Fruit fly (Drosophila melanogaster) whole organism, embryonic: Measurements from ENCODE around the gene lectin-28C.

Source experiments
- Adf1 ChIP-seq: fragments of 200-800 bp; sonication (Bioruptor generic); IDR thresholded peaks from 2 replicates; pipeline ENCODE4 v1.3.6; 2022; ENCODE audit warnings: missing biosample characterization, missing genetic modification characterization
- Asciz ChIP-seq: fragments of 200-800 bp; sonication (Bioruptor generic); optimal IDR thresholded peaks from 2 replicates; lab custom pipeline; 2017; ENCODE audit warnings: missing biosample characterization, mild to moderate bottlenecking, missing genetic modification characterization, missing genetic modification reagents
- Atf6 ChIP-seq: fragments of 200-800 bp; sonication (Bioruptor generic); IDR thresholded peaks from 2 replicates; pipeline ENCODE4 v1.3.6; 2022; ENCODE audit warnings: missing biosample characterization, missing genetic modification characterization
- Awh ChIP-seq: fragments of 200-800 bp; sonication (Bioruptor generic); IDR thresholded peaks from 2 replicates; pipeline ENCODE4, ENCODE4 v1.3.6; 2022; ENCODE audit warnings: missing biosample characterization, missing genetic modification characterization
- C15 ChIP-seq: fragments of 200-800 bp; sonication (Bioruptor generic); IDR thresholded peaks from 3 replicates; pipeline ENCODE4 v1.3.6; 2022; ENCODE audit warnings: missing biosample characterization, missing genetic modification characterization
- CG10267 ChIP-seq: fragments of 200-800 bp; sonication (Bioruptor generic); optimal IDR thresholded peaks from 2 replicates; lab custom pipeline; 2018; ENCODE audit warnings: missing biosample characterization, mild to moderate bottlenecking, missing genetic modification characterization, moderate library complexity
- CG10462 ChIP-seq: fragments of 200-800 bp; sonication (Bioruptor generic); optimal IDR thresholded peaks from 2 replicates; lab custom pipeline; 2016; ENCODE audit warnings: missing biosample characterization, missing genetic modification characterization
- CG10959 ChIP-seq: fragments of 200-800 bp; sonication (Bioruptor generic); IDR thresholded peaks from 2 replicates; pipeline ENCODE4 v1.3.6; 2022; ENCODE audit warnings: missing biosample characterization, missing genetic modification characterization
- CG11085 ChIP-seq: fragments of 200-800 bp; sonication (Bioruptor generic); IDR thresholded peaks from 2 replicates; pipeline ENCODE4 v1.3.6; 2022; ENCODE audit warnings: missing biosample characterization, missing genetic modification characterization
- CG11247 ChIP-seq: fragments of 200-800 bp; sonication (Bioruptor generic); IDR thresholded peaks from 2 replicates; pipeline ENCODE4 v1.3.6; 2022; ENCODE audit warnings: missing biosample characterization, missing genetic modification characterization
- CG1233 ChIP-seq: fragments of 200-800 bp; sonication (Bioruptor generic); optimal IDR thresholded peaks from 4 replicates; lab custom pipeline; 2018; ENCODE audit warnings: missing biosample characterization, mild to moderate bottlenecking, missing genetic modification characterization
- CG14050 ChIP-seq: fragments of 200-800 bp; sonication (Bioruptor generic); IDR thresholded peaks from 3 replicates; pipeline ENCODE4 v1.3.6; 2022; ENCODE audit warnings: missing biosample characterization, missing genetic modification characterization
- CG17802 ChIP-seq: fragments of 200-800 bp; sonication (Bioruptor generic); optimal IDR thresholded peaks from 2 replicates; lab custom pipeline; 2018; ENCODE audit warnings: missing biosample characterization, mild to moderate bottlenecking, missing genetic modification characterization, moderate library complexity
- CG1832 ChIP-seq: fragments of 200-800 bp; sonication (Bioruptor generic); optimal IDR thresholded peaks from 2 replicates; lab custom pipeline; 2017; ENCODE audit warnings: missing biosample characterization, mild to moderate bottlenecking, missing genetic modification characterization, inconsistent platforms
- CG2875 ChIP-seq: fragments of 200-800 bp; sonication (Bioruptor generic); optimal IDR thresholded peaks from 2 replicates; lab custom pipeline; 2017; ENCODE audit warnings: missing biosample characterization, mild to moderate bottlenecking, missing genetic modification characterization, missing genetic modification reagents
- CG31388 ChIP-seq: fragments of 200-800 bp; sonication (Bioruptor generic); optimal IDR thresholded peaks from 2 replicates; lab custom pipeline; 2016; ENCODE audit warnings: missing biosample characterization, missing genetic modification characterization
- CG34376 ChIP-seq: fragments of 200-800 bp; sonication (Bioruptor generic); optimal IDR thresholded peaks from 2 replicates; lab custom pipeline; 2018; ENCODE audit warnings: missing biosample characterization, mild to moderate bottlenecking, missing genetic modification characterization
- CG4707 ChIP-seq: fragments of 200-800 bp; sonication (Bioruptor generic); optimal IDR thresholded peaks from 2 replicates; lab custom pipeline; 2018; ENCODE audit warnings: missing biosample characterization, mild to moderate bottlenecking, missing genetic modification characterization, moderate library complexity
- CG5180 ChIP-seq: fragments of 200-800 bp; sonication (Bioruptor generic); optimal IDR thresholded peaks from 3 replicates; lab custom pipeline; 2017; ENCODE audit warnings: missing biosample characterization, missing genetic modification characterization, mild to moderate bottlenecking, moderate library complexity, missing genetic modification reagents
- CG5245 ChIP-seq: fragments of 200-800 bp; sonication (Bioruptor generic); optimal IDR thresholded peaks from 3 replicates; lab custom pipeline; 2016; ENCODE audit warnings: missing biosample characterization, missing genetic modification characterization
- CG6813 ChIP-seq: fragments of 200-800 bp; sonication (Bioruptor generic); optimal IDR thresholded peaks from 2 replicates; lab custom pipeline; 2017; ENCODE audit warnings: missing biosample characterization, missing genetic modification characterization, mild to moderate bottlenecking, moderate library complexity, missing genetic modification reagents
- CG7928 ChIP-seq: fragments of 200-800 bp; sonication (Bioruptor generic); optimal IDR thresholded peaks from 2 replicates; lab custom pipeline; 2017; ENCODE audit warnings: missing biosample characterization, mild to moderate bottlenecking, missing genetic modification characterization
- CG9797 ChIP-seq: fragments of 200-800 bp; sonication (Bioruptor generic); optimal IDR thresholded peaks from 3 replicates; lab custom pipeline; 2018; ENCODE audit warnings: missing biosample characterization, mild to moderate bottlenecking, missing genetic modification characterization
- CG9932 ChIP-seq: fragments of 200-800 bp; sonication (Bioruptor generic); IDR thresholded peaks from 2 replicates; pipeline ENCODE4 v1.3.6; 2022; ENCODE audit warnings: missing biosample characterization, missing genetic modification characterization
- Camta ChIP-seq: fragments of 200-800 bp; sonication (Bioruptor generic); optimal IDR thresholded peaks from 2 replicates; lab custom pipeline; 2016; ENCODE audit warnings: missing biosample characterization, missing genetic modification characterization
- Deaf1 ChIP-seq: fragments of 200-800 bp; optimal IDR thresholded peaks from 3 replicates; lab custom pipeline; 2019; ENCODE audit warnings: missing biosample characterization, mild to moderate bottlenecking, missing genetic modification characterization, moderate library complexity
- Doc2 ChIP-seq: fragments of 200-800 bp; sonication (Bioruptor generic); IDR thresholded peaks from 2 replicates; pipeline ENCODE4 v1.3.6; 2022; ENCODE audit warnings: missing biosample characterization, missing genetic modification characterization
- HmgD ChIP-seq: fragments of 200-800 bp; sonication (Bioruptor generic); optimal IDR thresholded peaks from 3 replicates; lab custom pipeline; 2016; ENCODE audit warnings: missing biosample characterization, missing genetic modification characterization
- Jarid2 ChIP-seq: fragments of 200-800 bp; sonication (Bioruptor generic); optimal IDR thresholded peaks from 3 replicates; lab custom pipeline; 2017; ENCODE audit warnings: mild to moderate bottlenecking, missing biosample characterization, missing genetic modification reagents, missing genetic modification characterization
- Mes4 ChIP-seq: fragments of 200-800 bp; sonication (Bioruptor generic); optimal IDR thresholded peaks from 2 replicates; lab custom pipeline; 2016; ENCODE audit warnings: missing biosample characterization, missing genetic modification characterization
- Myb ChIP-seq: fragments of 200-800 bp; sonication (Bioruptor generic); optimal IDR thresholded peaks from 2 replicates; lab custom pipeline; 2016; ENCODE audit warnings: missing biosample characterization, missing genetic modification characterization
- NC2β ChIP-seq: fragments of 200-800 bp; sonication (Bioruptor generic); optimal IDR thresholded peaks from 2 replicates; lab custom pipeline; 2016; ENCODE audit warnings: missing biosample characterization, missing genetic modification characterization
- Nf-YA ChIP-seq: fragments of 200-800 bp; sonication (Bioruptor generic); IDR thresholded peaks from 2 replicates; pipeline ENCODE4 v1.3.6; 2022; ENCODE audit warnings: missing biosample characterization, missing genetic modification characterization
- Sox100B ChIP-seq: fragments of 200-800 bp; sonication (Bioruptor generic); optimal IDR thresholded peaks from 3 replicates; lab custom pipeline; 2018; ENCODE audit warnings: missing biosample characterization, mild to moderate bottlenecking, missing genetic modification characterization
- Taf1 ChIP-seq: fragments of 200-800 bp; sonication (Bioruptor generic); IDR thresholded peaks from 2 replicates; pipeline ENCODE4 v1.3.6; 2022; ENCODE audit warnings: missing biosample characterization, missing genetic modification characterization
- cato ChIP-seq: fragments of 200-800 bp; sonication (Bioruptor generic); optimal IDR thresholded peaks from 2 replicates; lab custom pipeline; 2016; ENCODE audit warnings: missing biosample characterization, missing genetic modification characterization, borderline replicate concordance
- gt ChIP-seq: fragments of 200-800 bp; sonication (Bioruptor generic); IDR thresholded peaks from 2 replicates; pipeline ENCODE4 v1.3.6; 2022; ENCODE audit warnings: missing biosample characterization, missing genetic modification characterization
- hkb ChIP-seq, 2 experiments: fragments of 200-800 bp in 1 of 2; fragments of >200 bp in 1 of 2; sonication (Bioruptor generic) in 1 of 2; IDR thresholded peaks in 1 of 2; optimal IDR thresholded peaks in 1 of 2; 2 replicates each; pipeline versions ENCODE4 v1.3.6 to Lab custom; 2017 to 2022; ENCODE audit warnings: missing biosample characterization in 1 of 2, missing genetic modification characterization in 1 of 2
- ind ChIP-seq: fragments of 200-800 bp; sonication (Bioruptor generic); optimal IDR thresholded peaks from 3 replicates; lab custom pipeline; 2016; ENCODE audit warnings: missing biosample characterization, missing genetic modification characterization
- mirr ChIP-seq: fragments of 200-800 bp; sonication (Bioruptor generic); optimal IDR thresholded peaks from 3 replicates; lab custom pipeline; 2018; ENCODE audit warnings: missing biosample characterization, mild to moderate bottlenecking, missing genetic modification characterization
- pita ChIP-seq: fragments of 200-800 bp; sonication (Bioruptor generic); optimal IDR thresholded peaks from 2 replicates; lab custom pipeline; 2017; ENCODE audit warnings: missing biosample characterization, mild to moderate bottlenecking, missing genetic modification characterization
- sens-2 ChIP-seq: fragments of 200-800 bp; sonication (Bioruptor generic); IDR thresholded peaks from 2 replicates; pipeline ENCODE4 v1.3.6; 2022; ENCODE audit warnings: missing biosample characterization, missing genetic modification characterization
- sima ChIP-seq: fragments of 200-800 bp; sonication (Bioruptor generic); optimal IDR thresholded peaks from 2 replicates; lab custom pipeline; 2016; ENCODE audit warnings: missing biosample characterization, missing genetic modification characterization
- sna ChIP-seq: fragments of 200-800 bp; sonication (Bioruptor generic); IDR thresholded peaks from 2 replicates; pipeline ENCODE4 v1.3.6; 2022; ENCODE audit warnings: missing biosample characterization, missing genetic modification characterization; ENCODE audit not compliant: partially characterized antibody
- unc-4 ChIP-seq: fragments of 200-800 bp; sonication (Bioruptor generic); IDR thresholded peaks from 2 replicates; pipeline ENCODE4 v1.3.6; 2022; ENCODE audit warnings: missing biosample characterization, missing genetic modification characterization; ENCODE audit not compliant: partially characterized antibody
- unpg ChIP-seq: fragments of 200-800 bp; sonication (Bioruptor generic); optimal IDR thresholded peaks from 3 replicates; lab custom pipeline; 2018; ENCODE audit warnings: missing biosample characterization, mild to moderate bottlenecking, missing genetic modification characterization, moderate library complexity
- wor ChIP-seq: fragments of 200-800 bp; sonication (Bioruptor generic); IDR thresholded peaks from 2 replicates; pipeline ENCODE4 v1.3.6; 2022; ENCODE audit warnings: missing biosample characterization, missing genetic modification characterization

lectin-28C gene

dm6 chr2L:7827045-7828004, 29.6 kb upstream of the lectin-28C start, which contains the start of the genes Rack1 and mts (continued):
- TF ChIP-seq CG9797 (GFP tag; lab: Kevin White, UChicago) (peak; percentile 71), Sox100B (GFP tag; lab: Kevin White, UChicago) (peak; percentile 83), unpg (GFP tag; lab: Kevin White, UChicago) (peak; percentile 83), CG5180 (GFP tag; lab: Kevin White, UChicago) (peak; percentile 73), Doc2 (no peak), CG6813 (GFP tag; lab: Kevin White, UChicago) (peak; percentile 94), Nf-YA (peak; percentile 85), CG11247 (peak; percentile 86), CG10267 (tag; lab: Kevin White, UChicago) (peak; percentile 93), CG11085 (GFP tag; lab: Robert Waterston, UW) (peak; percentile 74), mirr (peak; percentile 92), CG1233 (GFP tag; lab: Kevin White, UChicago) (peak; percentile 92), sna (GFP tag; lab: Robert Waterston, UW) (peak; percentile 32; the same call in 1 of the 2 replicates), wor (GFP tag; lab: Robert Waterston, UW) (peak; percentile 48), Asciz (GFP tag; lab: Kevin White, UChicago) (peak; percentile 87), Camta (GFP tag; lab: Kevin White, UChicago) (peak; percentile 83), gt (GFP tag; lab: Robert Waterston, UW) (no peak; the same call in 1 of the 2 replicates), CG10462 (peak; percentile 50), CG1832 (GFP tag; lab: Kevin White, UChicago) (no peak), CG14050 (GFP tag; lab: Robert Waterston, UW) (peak; percentile 73), CG17802 (tag; lab: Kevin White, UChicago) (peak; percentile 73), CG5245 (GFP tag; lab: Kevin White, UChicago) (peak; percentile 76), Awh (GFP tag; lab: Robert Waterston, UW) (peak; percentile 81), CG31388 (GFP tag; lab: Kevin White, UChicago) (peak; percentile 7), Adf1 (GFP tag; lab: Robert Waterston, UW) (peak; percentile 39; the same call in 1 of the 2 replicates), Deaf1 (no peak), pita (GFP tag; lab: Kevin White, UChicago) (peak; percentile 34), sens-2 (GFP tag; lab: Robert Waterston, UW) (peak; percentile 81), ind (peak; percentile 66), Atf6 (peak; percentile 74), Taf1 (GFP tag; lab: Robert Waterston, UW) (0 out of 2 replicates have a peak, but pooled peaks have one; percentile 43), Mes4 (GFP tag; lab: Kevin White, UChicago) (peak; percentile 94), CG10959 (GFP tag; lab: Robert Waterston, UW) (peak; percentile 71), C15 (GFP tag; lab: Robert Waterston, UW) (0 out of 3 replicates have a peak, but pooled peaks have one; percentile 24), hkb (optimal IDR thresholded peaks at IDR 0.05; lab: Kevin White, UChicago) (peak; percentile 37), hkb (GFP tag; IDR thresholded peaks at IDR 0.05; lab: Robert Waterston, UW) (peak; percentile 83), CG9932 (GFP tag; lab: Robert Waterston, UW) (peak; percentile 86), HmgD (GFP tag; lab: Kevin White, UChicago) (no peak), Jarid2 (GFP tag; lab: Kevin White, UChicago) (peak; percentile 74), CG2875 (GFP tag; lab: Kevin White, UChicago) (peak; percentile 79), unc-4 (peak; percentile 53), CG34376 (GFP tag; lab: Kevin White, UChicago) (peak; percentile 96), CG7928 (GFP tag; lab: Kevin White, UChicago) (peak; percentile 54), cato (peak; percentile 67), CG4707 (GFP tag; lab: Kevin White, UChicago) (peak; percentile 87), Myb (GFP tag; lab: Kevin White, UChicago) (peak; percentile 71), NC2β (peak; percentile 96), sima (GFP tag; lab: Kevin White, UChicago) (peak; percentile 6)
